In the genomic region with DNA sequence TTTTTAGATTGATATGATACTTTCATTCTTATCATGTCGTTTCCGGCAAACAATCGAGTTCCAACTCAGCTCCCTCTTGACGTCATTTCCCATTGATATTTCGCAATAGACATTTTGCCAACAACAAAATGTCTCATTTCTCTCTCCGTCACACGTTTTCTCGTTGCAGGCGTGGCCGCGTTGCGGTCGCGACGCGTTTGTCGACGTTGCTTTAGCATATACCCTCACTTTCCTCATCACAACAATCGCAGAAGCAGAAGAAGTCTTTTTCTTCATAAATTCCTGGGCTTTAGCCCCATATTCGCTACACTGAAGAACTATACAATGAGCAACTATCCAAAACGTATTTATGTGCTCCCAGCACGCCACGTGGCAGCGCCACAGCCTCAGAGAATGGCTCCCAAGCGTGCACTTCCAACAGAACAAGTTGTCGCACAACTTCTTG, we compare ENCODE assay signal across 4 worm cellular contexts.
TF ChIP-seq lines count a peak whose summit lies in the region.

A gene (plus strand): TSS at position 151 of the 445 bp plus-strand sequence.

TF ChIP-seq in whole organism, L2 larva, 48 proteins besides CTCF, POLR2A, EP300 and RAD21 (continues in another document):
- TF ChIP-seq Y55F3AM.14 (GFP tag; optimal IDR thresholded peaks at IDR 0.05; lab: Kevin White, UChicago) (peak; percentile 81), mdl-1 (tag; optimal IDR thresholded peaks at IDR 0.05; lab: Kevin White, UChicago) (peak; percentile 31 to 72), ceh-16 (tag; optimal IDR thresholded peaks at IDR 0.05; lab: Kevin White, UChicago) (no peak), skn-1 (tag; optimal IDR thresholded peaks at IDR 0.05; lab: Kevin White, UChicago) (peak; percentile 85), crh-2 (tag; optimal IDR thresholded peaks at IDR 0.05; lab: Kevin White, UChicago) (peak; percentile 100), ZK546.5 (tag; optimal IDR thresholded peaks at IDR 0.05; lab: Kevin White, UChicago) (no peak), elt-1 (tag; optimal IDR thresholded peaks at IDR 0.05; lab: Kevin White, UChicago) (no peak), R02D3.7 (tag; optimal IDR thresholded peaks at IDR 0.05; lab: Kevin White, UChicago) (no peak), nhr-11 (tag; optimal IDR thresholded peaks at IDR 0.05; lab: Kevin White, UChicago) (no peak), blmp-1 (tag; optimal IDR thresholded peaks at IDR 0.05; lab: Kevin White, UChicago; ENCODE audit: insufficient read depth) (peak; percentile 64), nhr-21 (tag; optimal IDR thresholded peaks at IDR 0.05; lab: Kevin White, UChicago) (peak; percentile 89), ceh-82 (tag; optimal IDR thresholded peaks at IDR 0.05; lab: Kevin White, UChicago) (no peak), lin-11 (tag; optimal IDR thresholded peaks at IDR 0.05; lab: Kevin White, UChicago) (peak; percentile 87), egl-27 (tag; optimal IDR thresholded peaks at IDR 0.05; lab: Kevin White, UChicago) (peak; percentile 87), sma-9 (GFP tag; optimal IDR thresholded peaks at IDR 0.05; lab: Kevin White, UChicago) (peak; percentile 91), sma-9 (tag; optimal IDR thresholded peaks at IDR 0.05; lab: Kevin White, UChicago) (no peak), sem-4 (tag; optimal IDR thresholded peaks at IDR 0.05; lab: Kevin White, UChicago) (peak; percentile 80), nhr-25 (tag; optimal IDR thresholded peaks at IDR 0.05; lab: Kevin White, UChicago) (peak; percentile 81), ztf-1 (GFP tag; conservative IDR thresholded peaks at IDR 0.05; lab: Robert Waterston, UW) (no peak), nhr-23 (tag; optimal IDR thresholded peaks at IDR 0.05; lab: Kevin White, UChicago) (no peak), nhr-77 (tag; optimal IDR thresholded peaks at IDR 0.05; lab: Kevin White, UChicago) (no peak), unc-55 (GFP tag; optimal IDR thresholded peaks at IDR 0.05; lab: Kevin White, UChicago) (peak; percentile 96)

TF ChIP-seq in whole organism, L4 larva, 104 proteins besides CTCF, POLR2A, EP300 and RAD21 (continues in another document):
- TF ChIP-seq zip-2 (tag; optimal IDR thresholded peaks at IDR 0.05; lab: Kevin White, UChicago) (peak; percentile 78), zag-1 (tag; optimal IDR thresholded peaks at IDR 0.05; lab: Kevin White, UChicago) (no peak), zfp-3 (GFP tag; conservative IDR thresholded peaks at IDR 0.05; lab: Robert Waterston, UW) (peak; percentile 84), egl-43 (GFP tag; IDR thresholded peaks at IDR 0.05; lab: Robert Waterston, UW) (peak; percentile 65), dmd-9 (GFP tag; IDR thresholded peaks at IDR 0.05; lab: Robert Waterston, UW) (peak; percentile 63; the same call in 1 of the 2 replicates), D1046.2 (GFP tag; IDR thresholded peaks at IDR 0.05; lab: Robert Waterston, UW) (no peak), unc-62 (GFP tag; optimal IDR thresholded peaks at IDR 0.05 in 1 of 2; lab: Kevin White, UChicago) (peak in 1 of 2 experiments; percentile 86), unc-62 (tag; optimal IDR thresholded peaks at IDR 0.05; lab: Kevin White, UChicago) (no peak), lir-3 (tag; optimal IDR thresholded peaks at IDR 0.05; lab: Kevin White, UChicago) (no peak), nhr-11 (tag; optimal IDR thresholded peaks at IDR 0.05; lab: Kevin White, UChicago) (peak; percentile 96), T26A8.4 (GFP tag; IDR thresholded peaks at IDR 0.05; lab: Robert Waterston, UW) (peak; percentile 58), mdl-1 (tag; optimal IDR thresholded peaks at IDR 0.05; lab: Kevin White, UChicago) (peak; percentile 74 to 93), F26F4.8 (GFP tag; conservative IDR thresholded peaks at IDR 0.05; lab: Robert Waterston, UW) (no peak), nhr-41 (GFP tag; IDR thresholded peaks at IDR 0.05; lab: Robert Waterston, UW) (peak; percentile 79), tra-1 (GFP tag; IDR thresholded peaks at IDR 0.05; lab: Robert Waterston, UW) (peak; percentile 81), spr-3 (GFP tag; optimal IDR thresholded peaks at IDR 0.05; lab: Kevin White, UChicago) (peak; percentile 23), mxl-2 (GFP tag; conservative IDR thresholded peaks at IDR 0.05; lab: Robert Waterston, UW) (0 out of 2 replicates have a peak, but pooled peaks have one; percentile 17), ceh-32 (tag; optimal IDR thresholded peaks at IDR 0.05; lab: Kevin White, UChicago; ENCODE audit: poor library complexity) (no peak), sdz-12 (GFP tag; optimal IDR thresholded peaks at IDR 0.05; lab: Kevin White, UChicago) (peak; percentile 50), daf-16 (GFP tag; optimal IDR thresholded peaks at IDR 0.05; lab: Kevin White, UChicago) (peak; percentile 15 to 92), daf-16 (tag; optimal IDR thresholded peaks at IDR 0.05; lab: Kevin White, UChicago) (peak; percentile 99), lin-1 (GFP tag; IDR thresholded peaks at IDR 0.05; lab: Robert Waterston, UW) (peak; percentile 99)

TF ChIP-seq in whole organism, late embryonic, 69 proteins besides CTCF, POLR2A, EP300 and RAD21 (continues in another document):
- TF ChIP-seq madf-2 (tag; optimal IDR thresholded peaks at IDR 0.05; lab: Kevin White, UChicago), result peak; percentile 22
- peak; percentile 77 for TF ChIP-seq pax-1 (tag; optimal IDR thresholded peaks at IDR 0.05; lab: Kevin White, UChicago)
- TF ChIP-seq elt-2 (tag; optimal IDR thresholded peaks at IDR 0.05; lab: Kevin White, UChicago), result peak; percentile 76
- no peak for TF ChIP-seq pat-9 (tag; optimal IDR thresholded peaks at IDR 0.05; lab: Kevin White, UChicago)
- peak; percentile 41 for TF ChIP-seq dmd-4 (tag; optimal IDR thresholded peaks at IDR 0.05; lab: Kevin White, UChicago; ENCODE audit: borderline replicate concordance)
- TF ChIP-seq C38D4.7 (GFP tag; optimal IDR thresholded peaks at IDR 0.05; lab: Kevin White, UChicago), result no peak
- TF ChIP-seq ets-4 (tag; optimal IDR thresholded peaks at IDR 0.05; lab: Kevin White, UChicago), result peak; percentile 38
- TF ChIP-seq pqm-1 (tag; optimal IDR thresholded peaks at IDR 0.05; lab: Kevin White, UChicago), result peak; percentile 59
- TF ChIP-seq C08G9.2 (tag; optimal IDR thresholded peaks at IDR 0.05; lab: Kevin White, UChicago), result peak; percentile 11
- no peak for TF ChIP-seq hlh-13 (GFP tag; optimal IDR thresholded peaks at IDR 0.05; lab: Kevin White, UChicago)
- no peak for TF ChIP-seq elt-4 (tag; optimal IDR thresholded peaks at IDR 0.05; lab: Kevin White, UChicago)
- TF ChIP-seq ceh-14 (tag; optimal IDR thresholded peaks at IDR 0.05; lab: Kevin White, UChicago), result peak; percentile 38
- no peak for TF ChIP-seq hlh-8 (tag; optimal IDR thresholded peaks at IDR 0.05; lab: Kevin White, UChicago)
- no peak for TF ChIP-seq pros-1 (tag; optimal IDR thresholded peaks at IDR 0.05; lab: Kevin White, UChicago)
- TF ChIP-seq fkh-10 (GFP tag; optimal IDR thresholded peaks at IDR 0.05; lab: Kevin White, UChicago), result peak; percentile 20
- TF ChIP-seq hlh-15 (tag; optimal IDR thresholded peaks at IDR 0.05; lab: Kevin White, UChicago), result no peak
- peak; percentile 68 for TF ChIP-seq ref-2 (tag; optimal IDR thresholded peaks at IDR 0.05; lab: Kevin White, UChicago)
- TF ChIP-seq ceh-31 (tag; optimal IDR thresholded peaks at IDR 0.05; lab: Kevin White, UChicago), result peak; percentile 71
- peak; percentile 76 for TF ChIP-seq rnt-1 (tag; optimal IDR thresholded peaks at IDR 0.05; lab: Kevin White, UChicago)
- peak; percentile 87 for TF ChIP-seq nfya-1 (tag; optimal IDR thresholded peaks at IDR 0.05; lab: Kevin White, UChicago)
- TF ChIP-seq hlh-30 (tag; optimal IDR thresholded peaks at IDR 0.05; lab: Kevin White, UChicago; ENCODE audit: insufficient read depth), result peak; percentile 62
- no peak for TF ChIP-seq ttx-3 (tag; optimal IDR thresholded peaks at IDR 0.05; lab: Kevin White, UChicago)
- no peak for TF ChIP-seq pha-4 (tag; optimal IDR thresholded peaks at IDR 0.05; lab: Kevin White, UChicago)
- TF ChIP-seq tbx-2 (tag; optimal IDR thresholded peaks at IDR 0.05; lab: Kevin White, UChicago), result peak; percentile 69

TF ChIP-seq in whole organism, mixed stage, embryonic, 35 proteins besides CTCF, POLR2A, EP300 and RAD21 (continues in another document):
- peak; percentile 73 for TF ChIP-seq nhr-237 (tag; optimal IDR thresholded peaks at IDR 0.05; lab: Kevin White, UChicago)
- peak; percentile 22 for TF ChIP-seq unc-120 (tag; optimal IDR thresholded peaks at IDR 0.05; lab: Kevin White, UChicago; ENCODE audit: poor library complexity, severe bottlenecking)
- TF ChIP-seq unc-39 (tag; optimal IDR thresholded peaks at IDR 0.05; lab: Kevin White, UChicago), result no peak
- TF ChIP-seq pha-4 (tag; optimal IDR thresholded peaks at IDR 0.05; lab: Kevin White, UChicago), result peak; percentile 81
- TF ChIP-seq elt-3 (tag; optimal IDR thresholded peaks at IDR 0.05; lab: Kevin White, UChicago), result peak; percentile 20
- TF ChIP-seq nhr-2 (tag; optimal IDR thresholded peaks at IDR 0.05; lab: Kevin White, UChicago), result no peak
- TF ChIP-seq cnd-1 (tag; optimal IDR thresholded peaks at IDR 0.05; lab: Kevin White, UChicago), result no peak
- TF ChIP-seq ham-2 (GFP tag; optimal IDR thresholded peaks at IDR 0.05; lab: Kevin White, UChicago), result peak; percentile 79
- TF ChIP-seq flh-1 (GFP tag; optimal IDR thresholded peaks at IDR 0.05; lab: Kevin White, UChicago), result no peak
- TF ChIP-seq blmp-1 (tag; optimal IDR thresholded peaks at IDR 0.05; lab: Kevin White, UChicago), result no peak
- TF ChIP-seq M03D4.4 (tag; optimal IDR thresholded peaks at IDR 0.05; lab: Kevin White, UChicago), result no peak
- no peak for TF ChIP-seq sem-2 (GFP tag; optimal IDR thresholded peaks at IDR 0.05; lab: Kevin White, UChicago)
- TF ChIP-seq lsy-2 (tag; optimal IDR thresholded peaks at IDR 0.05; lab: Kevin White, UChicago), result peak; percentile 77
- TF ChIP-seq sptf-1 (tag; optimal IDR thresholded peaks at IDR 0.05; lab: Kevin White, UChicago), result peak; percentile 72
- no peak for TF ChIP-seq ceh-43 (GFP tag; optimal IDR thresholded peaks at IDR 0.05; lab: Kevin White, UChicago)
- peak; percentile 87 for TF ChIP-seq mep-1 (tag; optimal IDR thresholded peaks at IDR 0.05; lab: Kevin White, UChicago)
- no peak for TF ChIP-seq nhr-76 (tag; optimal IDR thresholded peaks at IDR 0.05; lab: Kevin White, UChicago)
- peak; percentile 80 for TF ChIP-seq ces-1 (GFP tag; optimal IDR thresholded peaks at IDR 0.05; lab: Kevin White, UChicago)
- peak; percentile 29 for TF ChIP-seq lin-13 (tag; optimal IDR thresholded peaks at IDR 0.05; lab: Kevin White, UChicago)
- peak; percentile 17 for TF ChIP-seq ztf-11 (tag; optimal IDR thresholded peaks at IDR 0.05; lab: Kevin White, UChicago)
- no peak for TF ChIP-seq elt-1 (tag; optimal IDR thresholded peaks at IDR 0.05; lab: Kevin White, UChicago; ENCODE audit: borderline replicate concordance, insufficient read depth)
- TF ChIP-seq tbx-8 (GFP tag; optimal IDR thresholded peaks at IDR 0.05; lab: Kevin White, UChicago), result no peak
- no peak for TF ChIP-seq snpc-4 (tag; optimal IDR thresholded peaks at IDR 0.05; lab: Kevin White, UChicago)
- peak; percentile 41 for TF ChIP-seq hlh-1 (tag; optimal IDR thresholded peaks at IDR 0.05; lab: Kevin White, UChicago)
- TF ChIP-seq unc-62 (GFP tag; optimal IDR thresholded peaks at IDR 0.05; lab: Kevin White, UChicago), result peak; percentile 75
- peak; percentile 10 for TF ChIP-seq zip-8 (tag; optimal IDR thresholded peaks at IDR 0.05; lab: Kevin White, UChicago)
- peak; percentile 59 for TF ChIP-seq ceh-39 (tag; optimal IDR thresholded peaks at IDR 0.05; lab: Kevin White, UChicago)
